Worm (Caenorhabditis elegans) whole organism, L3 larva: ENCODE measurements around the gene mrp-2.

Experiments
- ceh-82 ChIP-seq: fragments of 150-350 bp; optimal IDR thresholded peaks from 2 replicates; lab custom pipeline; 2014; ENCODE audit warnings: missing biosample characterization, missing genetic modification characterization
- fkh-10 ChIP-seq: sonication (generic microtip); optimal IDR thresholded peaks from 2 replicates; lab custom pipeline; 2017; ENCODE audit warnings: missing biosample characterization, missing genetic modification reagents, missing genetic modification characterization
- nhr-12 ChIP-seq: fragments of 150-350 bp; optimal IDR thresholded peaks from 2 replicates; lab custom pipeline; 2014; ENCODE audit warnings: missing biosample characterization, missing genetic modification characterization
- nhr-76 ChIP-seq: fragments of 150-350 bp; sonication (generic microtip); optimal IDR thresholded peaks from 5 replicates; lab custom pipeline; 2014; ENCODE audit warnings: missing biosample characterization, missing genetic modification characterization
- nhr-77 ChIP-seq: fragments of 150-350 bp; optimal IDR thresholded peaks from 2 replicates; lab custom pipeline; 2014; ENCODE audit warnings: missing biosample characterization, missing genetic modification characterization
- pqm-1 ChIP-seq: fragments of 150-350 bp; optimal IDR thresholded peaks from 2 replicates; lab custom pipeline; 2017; ENCODE audit warnings: missing biosample characterization, missing genetic modification characterization, inconsistent platforms
- unc-62 ChIP-seq: fragments of 150-350 bp; sonication (generic microtip); optimal IDR thresholded peaks from 4 replicates; lab custom pipeline; 2014; ENCODE audit warnings: missing biosample characterization, missing genetic modification reagents, missing genetic modification characterization

DNA sequence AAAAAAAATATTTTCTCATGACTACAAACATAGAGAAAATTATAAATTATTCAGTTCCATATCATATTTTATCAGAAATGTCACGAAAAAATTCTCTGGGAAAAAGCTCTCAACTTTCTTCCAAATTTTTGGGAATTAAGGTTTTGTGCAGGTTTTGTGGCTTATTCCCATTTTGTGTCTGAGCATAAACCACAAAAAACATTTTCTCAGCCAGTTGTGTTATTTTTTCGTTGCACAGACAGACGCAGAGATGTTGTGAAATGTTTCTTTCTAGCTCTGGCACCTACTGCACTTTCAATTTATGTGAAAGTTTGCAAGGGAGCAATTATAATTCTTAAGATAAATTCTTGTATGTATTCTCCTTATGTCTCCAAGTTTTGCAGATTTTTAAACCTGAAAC lies 2.6 kb upstream of the mrp-2 start:
- TF ChIP-seq unc-62 (GFP tag; lab: Kevin White, UChicago): no peak
- no peak for TF ChIP-seq nhr-77 (tag; lab: Kevin White, UChicago)
- TF ChIP-seq pqm-1 (tag; lab: Kevin White, UChicago): no peak
- no peak for TF ChIP-seq nhr-12 (tag; lab: Kevin White, UChicago)
- no peak for TF ChIP-seq ceh-82
- TF ChIP-seq nhr-76 (tag; lab: Kevin White, UChicago): no peak
- no peak for TF ChIP-seq fkh-10
